Fruit fly (Drosophila melanogaster): ENCODE measurements around the gene CG8135.

DNA sequence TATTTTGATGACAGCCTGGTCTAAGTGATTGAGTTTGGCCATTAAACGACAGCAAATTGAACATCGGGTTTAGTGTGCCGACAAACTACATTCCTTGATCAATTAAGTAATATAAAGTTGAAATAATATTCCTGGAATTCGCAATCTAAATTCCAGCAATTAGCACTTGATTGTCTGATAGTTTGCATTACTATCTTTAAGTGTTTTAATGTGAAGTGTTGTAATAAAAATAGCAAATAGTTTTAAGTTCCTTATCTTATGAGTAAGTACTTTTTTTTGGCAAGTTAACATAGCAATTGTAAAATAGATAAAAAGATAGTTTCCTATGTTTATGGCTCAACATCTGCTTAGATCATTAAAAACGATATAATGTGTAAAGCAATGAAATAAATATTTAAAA is 15.9 kb upstream of the CG8135 start:
- no peak for TF ChIP-seq CG14711 (tag; optimal IDR thresholded peaks at IDR 0.05)
- no peak for TF ChIP-seq bab1 (GFP tag; optimal IDR thresholded peaks at IDR 0.05)
- no peak for TF ChIP-seq CG33017 (tag; optimal IDR thresholded peaks at IDR 0.05)
- TF ChIP-seq cic (GFP tag; optimal IDR thresholded peaks at IDR 0.05), result no peak
- TF ChIP-seq kay (GFP tag; ENCODE audit: borderline replicate concordance), result peak; percentile 50

All from whole organism, adult.